Worm (Caenorhabditis elegans) whole organism, L1 larva: ENCODE measurements around the gene C36E8.6.

ENCODE experiments used
- C04F5.9 ChIP-seq: sonication (generic microtip); optimal IDR thresholded peaks from 2 replicates; lab custom pipeline; 2016; ENCODE audit warnings: missing genetic modification characterization, missing compliant biosample characterization
- C16A3.4 ChIP-seq: fragments of 150-350 bp; optimal IDR thresholded peaks from 2 replicates; lab custom pipeline; 2014; ENCODE audit warnings: missing biosample characterization, missing genetic modification characterization
- aha-1 ChIP-seq: fragments of 150-350 bp; optimal IDR thresholded peaks from 2 replicates; lab custom pipeline; 2014; ENCODE audit warnings: missing biosample characterization, missing genetic modification characterization
- alr-1 ChIP-seq: fragments of 200-800 bp; sonication (Bioruptor generic); optimal IDR thresholded peaks from 2 replicates; lab custom pipeline; 2018; ENCODE audit warnings: borderline replicate concordance, mild to moderate bottlenecking, missing genetic modification characterization, missing compliant biosample characterization
- aly-2 ChIP-seq: fragments of 150-350 bp; optimal IDR thresholded peaks from 2 replicates; lab custom pipeline; 2014; ENCODE audit warnings: missing biosample characterization, missing genetic modification characterization
- ama-1 ChIP-seq: fragments of 150-350 bp; optimal IDR thresholded peaks from 2 replicates; lab custom pipeline; 2014
- ceh-63 ChIP-seq: fragments of 200-800 bp; sonication (Bioruptor generic); optimal IDR thresholded peaks from 2 replicates; lab custom pipeline; 2018; ENCODE audit warnings: mild to moderate bottlenecking, missing genetic modification characterization, missing compliant biosample characterization
- ceh-82 ChIP-seq, 3 experiments: fragments of 150-350 bp in 1 of 3; sonication (generic microtip) in 2 of 3; optimal IDR thresholded peaks; 2 replicates each; lab custom pipeline; 2014 to 2017; ENCODE audit warnings: missing biosample characterization in 3 of 3, missing genetic modification characterization in 3 of 3
- ceh-88 ChIP-seq: fragments of 200-800 bp; sonication (Bioruptor generic); IDR thresholded peaks from 2 replicates; pipeline ENCODE4 v1.3.6; 2022; ENCODE audit warnings: missing genetic modification characterization, missing compliant biosample characterization
- ces-1 ChIP-seq: fragments of 150-350 bp; optimal IDR thresholded peaks from 2 replicates; lab custom pipeline; 2014; ENCODE audit warnings: missing biosample characterization, missing genetic modification reagents, missing genetic modification characterization
- dpl-1 ChIP-seq, 3 experiments: fragments of 150-350 bp in 2 of 3; sonication (generic microtip) in 1 of 3; optimal IDR thresholded peaks; 2 replicates each; lab custom pipeline; 2014 to 2017; ENCODE audit warnings: missing biosample characterization in 3 of 3, missing genetic modification characterization in 3 of 3, missing genetic modification reagents in 3 of 3
- dsc-1 ChIP-seq: sonication (generic microtip); optimal IDR thresholded peaks from 2 replicates; lab custom pipeline; 2016; ENCODE audit warnings: mild to moderate bottlenecking, missing genetic modification characterization, missing compliant biosample characterization
- efl-1 ChIP-seq, 4 experiments: fragments of 150-350 bp; optimal IDR thresholded peaks in 3 of 4; peaks in 1 of 4; 1 replicate in 1 of 4; 2 replicates in 3 of 4; lab custom pipeline; 2014; ENCODE audit warnings: missing biosample characterization in 2 of 4, missing genetic modification characterization in 2 of 4, missing genetic modification reagents in 2 of 4
- efl-3 ChIP-seq: fragments of 200-800 bp; sonication (Bioruptor generic); optimal IDR thresholded peaks from 2 replicates; lab custom pipeline; 2018; ENCODE audit warnings: mild to moderate bottlenecking, missing genetic modification characterization, missing compliant biosample characterization
- elt-2 ChIP-seq: sonication (generic microtip); optimal IDR thresholded peaks from 2 replicates; lab custom pipeline; 2016; ENCODE audit warnings: missing genetic modification characterization, mild to moderate bottlenecking, inconsistent platforms, missing compliant biosample characterization, missing genetic modification reagents
- grh-1 ChIP-seq: fragments of 200-800 bp; sonication (Bioruptor generic); IDR thresholded peaks from 2 replicates; pipeline ENCODE4 v1.3.6; 2022; ENCODE audit warnings: missing genetic modification reagents, missing genetic modification characterization, missing compliant biosample characterization
- hlh-17 ChIP-seq: fragments of 200-800 bp; sonication (Bioruptor generic); optimal IDR thresholded peaks from 2 replicates; lab custom pipeline; 2018; ENCODE audit warnings: missing genetic modification characterization, mild to moderate bottlenecking, missing compliant biosample characterization, moderate library complexity, borderline replicate concordance
- hpl-2 ChIP-seq: fragments of 150-350 bp; optimal IDR thresholded peaks from 2 replicates; lab custom pipeline; 2014; ENCODE audit warnings: missing biosample characterization, missing genetic modification reagents, missing genetic modification characterization
- irx-1 ChIP-seq: sonication (generic microtip); optimal IDR thresholded peaks from 2 replicates; lab custom pipeline; 2016; ENCODE audit warnings: missing genetic modification characterization, missing compliant biosample characterization
- isw-1 ChIP-seq: fragments of 200-800 bp; sonication (Bioruptor generic); IDR thresholded peaks from 2 replicates; pipeline ENCODE4 v1.3.6; 2022; ENCODE audit warnings: missing genetic modification characterization, missing compliant biosample characterization
- jun-1 ChIP-seq: fragments of 150-350 bp; optimal IDR thresholded peaks from 2 replicates; lab custom pipeline; 2014; ENCODE audit warnings: missing biosample characterization, missing genetic modification reagents, missing genetic modification characterization
- lin-14 ChIP-seq: fragments of 200-800 bp; sonication (Bioruptor generic); optimal IDR thresholded peaks from 2 replicates; lab custom pipeline; 2018; ENCODE audit warnings: mild to moderate bottlenecking, missing genetic modification characterization, moderate library complexity, missing compliant biosample characterization
- lin-35 ChIP-seq, 2 experiments: fragments of 150-350 bp; optimal IDR thresholded peaks; 2 replicates each; lab custom pipeline; 2014; ENCODE audit warnings: missing biosample characterization in 2 of 2, missing genetic modification characterization in 2 of 2, missing genetic modification reagents in 2 of 2
- lin-39 ChIP-seq: fragments of 150-350 bp; optimal IDR thresholded peaks from 2 replicates; lab custom pipeline; 2014; ENCODE audit warnings: missing biosample characterization, missing genetic modification reagents, missing genetic modification characterization
- lsy-2 ChIP-seq, 2 experiments: fragments of 150-350 bp; optimal IDR thresholded peaks; 2 replicates each; lab custom pipeline; 2014; ENCODE audit warnings: missing biosample characterization in 2 of 2, missing genetic modification characterization in 2 of 2
- mab-9 ChIP-seq: fragments of 200-800 bp; sonication (Bioruptor generic); IDR thresholded peaks from 2 replicates; pipeline ENCODE4 v1.3.6; 2022; ENCODE audit warnings: missing genetic modification reagents, missing genetic modification characterization, missing compliant biosample characterization
- mdl-1 ChIP-seq, 2 experiments: fragments of 150-350 bp; optimal IDR thresholded peaks; 2 replicates each; lab custom pipeline; 2014 to 2017; ENCODE audit warnings: missing biosample characterization in 2 of 2, missing genetic modification characterization in 2 of 2, inconsistent platforms in 1 of 2
- mef-2 ChIP-seq: fragments of 150-350 bp; optimal IDR thresholded peaks from 2 replicates; lab custom pipeline; 2014; ENCODE audit warnings: missing biosample characterization, missing genetic modification characterization
- nhr-20 ChIP-seq: sonication (generic microtip); optimal IDR thresholded peaks from 2 replicates; lab custom pipeline; 2016; ENCODE audit warnings: mild to moderate bottlenecking, missing genetic modification characterization, missing compliant biosample characterization
- nhr-237 ChIP-seq: fragments of 150-350 bp; optimal IDR thresholded peaks from 2 replicates; lab custom pipeline; 2014; ENCODE audit warnings: missing biosample characterization, missing genetic modification characterization
- nhr-47 ChIP-seq: sonication (generic microtip); optimal IDR thresholded peaks from 2 replicates; lab custom pipeline; 2016; ENCODE audit warnings: mild to moderate bottlenecking, missing genetic modification characterization, moderate library complexity, missing compliant biosample characterization
- nhr-71 ChIP-seq: sonication (generic microtip); optimal IDR thresholded peaks from 2 replicates; lab custom pipeline; 2016; ENCODE audit warnings: mild to moderate bottlenecking, missing genetic modification characterization, moderate library complexity, missing compliant biosample characterization
- nhr-76 ChIP-seq: sonication (generic microtip); optimal IDR thresholded peaks from 2 replicates; lab custom pipeline; 2017; ENCODE audit warnings: missing biosample characterization, missing genetic modification characterization
- pag-3 ChIP-seq: sonication (generic microtip); optimal IDR thresholded peaks from 2 replicates; lab custom pipeline; 2017; ENCODE audit warnings: missing genetic modification characterization, mild to moderate bottlenecking, missing compliant biosample characterization, antibody characterized with exemption, borderline replicate concordance; ENCODE audit not compliant: insufficient read depth
- pax-3 ChIP-seq: fragments of 200-800 bp; sonication (Bioruptor generic); optimal IDR thresholded peaks from 2 replicates; lab custom pipeline; 2018; ENCODE audit warnings: mild to moderate bottlenecking, missing genetic modification characterization, moderate library complexity, missing compliant biosample characterization
- skn-1 ChIP-seq: fragments of 150-350 bp; optimal IDR thresholded peaks from 2 replicates; lab custom pipeline; 2014; ENCODE audit warnings: missing biosample characterization, missing genetic modification characterization
- snpc-4 ChIP-seq: fragments of 150-350 bp; optimal IDR thresholded peaks from 2 replicates; lab custom pipeline; 2014; ENCODE audit warnings: missing biosample characterization, missing genetic modification characterization
- snu-23 ChIP-seq: sonication (generic microtip); optimal IDR thresholded peaks from 2 replicates; lab custom pipeline; 2016; ENCODE audit warnings: missing genetic modification characterization, missing compliant biosample characterization
- sup-37 ChIP-seq: fragments of 200-800 bp; sonication (Bioruptor generic); optimal IDR thresholded peaks from 2 replicates; lab custom pipeline; 2018; ENCODE audit warnings: mild to moderate bottlenecking, missing genetic modification characterization, missing compliant biosample characterization
- swsn-7 ChIP-seq: sonication (generic microtip); optimal IDR thresholded peaks from 2 replicates; lab custom pipeline; 2016; ENCODE audit warnings: missing genetic modification characterization, missing compliant biosample characterization
- tlp-1 ChIP-seq: fragments of 150-350 bp; optimal IDR thresholded peaks from 2 replicates; lab custom pipeline; 2014; ENCODE audit warnings: missing biosample characterization, missing genetic modification characterization
- unc-130 ChIP-seq: fragments of 150-350 bp; optimal IDR thresholded peaks from 2 replicates; lab custom pipeline; 2017; ENCODE audit warnings: missing biosample characterization, missing genetic modification characterization, inconsistent platforms
- unc-30 ChIP-seq: sonication (generic microtip); optimal IDR thresholded peaks from 2 replicates; lab custom pipeline; 2017; ENCODE audit warnings: missing biosample characterization, missing genetic modification characterization
- unc-86 ChIP-seq: sonication (generic microtip); optimal IDR thresholded peaks from 2 replicates; lab custom pipeline; 2016; ENCODE audit warnings: missing genetic modification characterization, missing compliant biosample characterization
- unc-98 ChIP-seq: fragments of 200-800 bp; sonication (Bioruptor generic); IDR thresholded peaks from 2 replicates; pipeline ENCODE4 v1.3.6; 2022; ENCODE audit warnings: missing genetic modification characterization, missing compliant biosample characterization
- xbp-1 ChIP-seq: sonication (generic microtip); optimal IDR thresholded peaks from 2 replicates; lab custom pipeline; 2016; ENCODE audit warnings: missing genetic modification characterization, missing compliant biosample characterization
- zag-1 ChIP-seq: fragments of 150-350 bp; optimal IDR thresholded peaks from 2 replicates; lab custom pipeline; 2014; ENCODE audit warnings: missing biosample characterization, missing genetic modification characterization
- zip-4 ChIP-seq: fragments of 200-800 bp; sonication (Bioruptor generic); optimal IDR thresholded peaks from 2 replicates; lab custom pipeline; 2018; ENCODE audit warnings: mild to moderate bottlenecking, missing genetic modification characterization, moderate library complexity, missing compliant biosample characterization
- ztf-11 ChIP-seq, 2 experiments: sonication (generic microtip); optimal IDR thresholded peaks; 2 replicates each; lab custom pipeline; 2016 to 2017; ENCODE audit warnings: missing genetic modification characterization in 2 of 2, missing biosample characterization in 1 of 2, missing compliant biosample characterization in 1 of 2
- ztf-4 ChIP-seq: fragments of 150-350 bp; optimal IDR thresholded peaks from 2 replicates; lab custom pipeline; 2014; ENCODE audit warnings: missing biosample characterization, missing genetic modification characterization

The C36E8.6 gene

DNA sequence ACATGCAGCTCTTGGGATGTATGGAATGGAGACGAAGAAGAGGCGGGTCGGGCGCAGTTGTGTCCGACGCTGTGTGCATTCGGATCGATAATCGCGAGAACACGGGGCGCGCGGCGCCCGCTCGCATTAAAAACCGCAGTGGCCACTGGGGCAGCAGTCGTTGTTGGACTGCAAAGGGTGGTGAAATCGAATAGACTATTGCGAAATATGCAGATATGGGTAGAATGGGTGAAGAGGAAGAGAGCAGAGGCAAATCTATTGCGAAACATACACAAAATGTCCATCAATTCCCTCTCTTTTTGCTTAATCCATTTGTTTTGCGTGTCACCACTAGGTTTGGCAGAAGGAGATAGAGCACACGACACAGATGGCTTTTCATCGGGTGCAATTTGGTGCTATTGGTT is 30.2 kb downstream of the C36E8.6 start (continued):
- TF ChIP-seq unc-130 (tag; lab: Kevin White, UChicago), result no peak
- TF ChIP-seq isw-1 (GFP tag; lab: Robert Waterston, UW), result peak; percentile 68
- no peak for TF ChIP-seq mef-2
- TF ChIP-seq C04F5.9, result no peak
- TF ChIP-seq nhr-237, result peak; percentile 10
- TF ChIP-seq irx-1, result no peak
- TF ChIP-seq unc-86 (tag; lab: Kevin White, UChicago), result peak; percentile 35
- TF ChIP-seq hpl-2, result peak; percentile 60
- peak; percentile 43 to 59 for TF ChIP-seq efl-1 (optimal IDR thresholded peaks at IDR 0.05; lab: Kevin White, UChicago)
- peak; percentile 40 to 89 for TF ChIP-seq efl-1 (GFP tag; optimal IDR thresholded peaks at IDR 0.05 in 1 of 2; lab: Kevin White, UChicago)
- TF ChIP-seq unc-30, result no peak
- no peak for TF ChIP-seq sup-37 (GFP tag; lab: Kevin White, UChicago)
- no peak for TF ChIP-seq aha-1 (tag; lab: Kevin White, UChicago)
- no peak for TF ChIP-seq hlh-17 (GFP tag; lab: Kevin White, UChicago)
- TF ChIP-seq C16A3.4, result peak; percentile 4
- TF ChIP-seq xbp-1 (tag; lab: Kevin White, UChicago), result peak; percentile 24
- TF ChIP-seq efl-3 (GFP tag; lab: Kevin White, UChicago), result no peak
- no peak for TF ChIP-seq mdl-1 (tag; optimal IDR thresholded peaks at IDR 0.05; lab: Kevin White, UChicago)
- TF ChIP-seq ceh-63, result no peak
- peak; percentile 32 for TF ChIP-seq dsc-1
- TF ChIP-seq snu-23 (GFP tag; lab: Kevin White, UChicago), result peak; percentile 37
- TF ChIP-seq nhr-71 (tag; lab: Kevin White, UChicago), result peak; percentile 62
- TF ChIP-seq pax-3, result no peak
- no peak for TF ChIP-seq ceh-88 (GFP tag; lab: Robert Waterston, UW)
- TF ChIP-seq ces-1 (GFP tag; lab: Kevin White, UChicago), result no peak
- TF ChIP-seq alr-1 (tag; lab: Kevin White, UChicago), result no peak
- peak; percentile 71 for TF ChIP-seq snpc-4 (tag; lab: Kevin White, UChicago)
- peak; percentile 63 to 81 (median 68) for TF ChIP-seq ceh-82 (tag; optimal IDR thresholded peaks at IDR 0.05; lab: Kevin White, UChicago)
- peak; percentile 97 for TF ChIP-seq zip-4 (GFP tag; lab: Kevin White, UChicago)
- TF ChIP-seq unc-98 (GFP tag; lab: Robert Waterston, UW), result no peak
- TF ChIP-seq jun-1, result peak; percentile 68
- no peak for TF ChIP-seq ama-1 (lab: Kevin White, UChicago)
- peak; percentile 81 for TF ChIP-seq skn-1 (tag; lab: Kevin White, UChicago)
- no peak for TF ChIP-seq ztf-4
- no peak for TF ChIP-seq nhr-20 (tag; lab: Kevin White, UChicago)
- no peak for TF ChIP-seq tlp-1 (tag; lab: Kevin White, UChicago)
- TF ChIP-seq aly-2 (tag; lab: Kevin White, UChicago), result no peak
- TF ChIP-seq grh-1, result no peak
- TF ChIP-seq nhr-47 (tag; lab: Kevin White, UChicago), result peak; percentile 62
- no peak for TF ChIP-seq nhr-76 (tag; lab: Kevin White, UChicago)
- no peak for TF ChIP-seq lin-39 (tag; lab: Kevin White, UChicago)
- TF ChIP-seq, all 84 proteins: peak for 36

DNA sequence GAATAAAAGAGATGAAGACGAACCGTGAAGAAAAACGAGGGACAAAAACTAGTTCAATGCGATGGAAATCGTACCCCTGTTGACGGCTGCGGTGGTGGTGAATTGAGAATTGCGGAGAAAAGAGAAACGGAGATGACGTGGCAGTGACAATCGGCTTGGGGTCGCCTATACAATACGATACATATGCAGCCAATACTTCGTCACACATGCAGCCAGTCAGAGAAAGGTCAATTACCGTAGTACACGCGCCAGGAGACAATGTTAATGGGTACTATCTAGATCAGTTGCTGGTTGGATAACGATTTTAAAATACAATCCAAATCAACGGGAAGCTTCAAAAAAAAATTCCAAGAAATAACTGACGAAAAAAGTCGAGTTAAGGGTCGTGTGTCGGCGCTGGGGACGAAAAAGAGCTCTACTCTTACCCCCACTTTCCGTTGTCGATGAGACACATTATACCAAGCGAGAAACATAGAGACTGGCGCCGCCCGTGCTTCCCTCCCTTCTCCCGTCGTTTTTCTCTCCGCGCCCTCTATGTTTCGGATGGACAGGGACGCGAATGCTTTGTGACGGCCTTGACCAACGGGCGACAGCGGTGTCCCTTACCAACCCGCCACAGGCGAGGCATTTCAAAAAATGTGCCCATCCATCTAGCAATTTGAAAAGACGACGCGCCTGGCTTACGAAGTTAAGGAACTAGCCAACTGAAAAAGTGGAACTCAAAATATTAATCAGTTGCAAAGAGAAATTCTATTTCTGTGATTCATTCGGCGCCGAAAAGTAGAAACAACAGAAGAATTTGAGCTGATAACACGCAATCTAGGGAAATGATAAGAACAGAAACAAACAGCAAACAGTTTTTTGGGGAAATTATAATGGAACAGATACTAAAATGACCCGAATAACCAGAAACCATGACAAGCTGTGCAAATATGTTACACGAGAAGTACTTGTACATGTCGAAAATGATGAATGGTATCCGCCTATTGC is 31.0 kb downstream of the C36E8.6 start:
- TF ChIP-seq lin-35 (GFP tag; optimal IDR thresholded peaks at IDR 0.05; lab: Kevin White, UChicago) (peak in 1 of 2 experiments; percentile 2), lin-14 (GFP tag; lab: Kevin White, UChicago) (peak; percentile 93), mab-9 (GFP tag; lab: Robert Waterston, UW) (0 out of 2 replicates have a peak, but pooled peaks have one; percentile 9), efl-1 (optimal IDR thresholded peaks at IDR 0.05; lab: Kevin White, UChicago) (peak in 1 of 2 experiments; percentile 20), efl-1 (GFP tag; optimal IDR thresholded peaks at IDR 0.05 in 1 of 2; lab: Kevin White, UChicago) (peak; percentile 13 to 62), dpl-1 (GFP tag; optimal IDR thresholded peaks at IDR 0.05; lab: Kevin White, UChicago) (peak in 2 of 3 experiments; percentile 7 to 30), swsn-7 (peak; percentile 23), lsy-2 (tag; optimal IDR thresholded peaks at IDR 0.05; lab: Kevin White, UChicago) (peak; percentile 4 to 37), sup-37 (GFP tag; lab: Kevin White, UChicago) (no peak), alr-1 (tag; lab: Kevin White, UChicago) (no peak), elt-2 (tag; lab: Kevin White, UChicago) (peak; percentile 22), zag-1 (no peak), nhr-71 (tag; lab: Kevin White, UChicago) (peak; percentile 11), ztf-11 (tag; optimal IDR thresholded peaks at IDR 0.05; lab: Kevin White, UChicago) (peak in 1 of 2 experiments; percentile 34), pag-3 (tag; lab: Kevin White, UChicago) (no peak), ceh-82 (tag; optimal IDR thresholded peaks at IDR 0.05; lab: Kevin White, UChicago) (peak in 1 of 3 experiments; percentile 19)
